Worm (Caenorhabditis elegans) whole organism, early embryonic: Measurements from ENCODE around the gene C35A5.3.
A peak's percentile ranks its signal among the peaks of the same experiment; 100 is the strongest.

ENCODE experiments used
- B0310.2 ChIP-seq: sonication (generic microtip); optimal IDR thresholded peaks from 2 replicates; lab custom pipeline; 2016; ENCODE audit warnings: mild to moderate bottlenecking, missing genetic modification characterization, missing compliant biosample characterization
- F13C5.2 ChIP-seq: sonication (generic microtip); optimal IDR thresholded peaks from 2 replicates; lab custom pipeline; 2017; ENCODE audit warnings: mild to moderate bottlenecking, missing genetic modification characterization, inconsistent platforms, missing compliant biosample characterization
- aly-1 ChIP-seq: sonication (generic microtip); optimal IDR thresholded peaks from 2 replicates; lab custom pipeline; 2016; ENCODE audit warnings: missing genetic modification characterization, missing compliant biosample characterization
- ets-7 ChIP-seq: sonication (generic microtip); optimal IDR thresholded peaks from 2 replicates; lab custom pipeline; 2016; ENCODE audit warnings: missing genotype, missing genetic modification characterization, missing compliant biosample characterization
- flt-1 ChIP-seq: fragments of 200-800 bp; sonication (Bioruptor generic); IDR thresholded peaks from 2 replicates; pipeline ENCODE4 v1.3.6; 2022; ENCODE audit warnings: missing genetic modification characterization, missing compliant biosample characterization
- pes-1 ChIP-seq: fragments of 200-800 bp; sonication (Bioruptor generic); IDR thresholded peaks from 2 replicates; pipeline ENCODE4 v1.3.6; 2022; ENCODE audit warnings: missing genetic modification reagents, missing genetic modification characterization, missing compliant biosample characterization
- scrt-1 ChIP-seq: fragments of 200-800 bp; sonication (Bioruptor generic); IDR thresholded peaks from 2 replicates; pipeline ENCODE4 v1.3.6; 2022; ENCODE audit warnings: missing genetic modification characterization, missing compliant biosample characterization
- sea-1 ChIP-seq: fragments of 200-800 bp; sonication (Bioruptor generic); conservative IDR thresholded peaks from 2 replicates; pipeline ENCODE4 v1.3.6; 2022; ENCODE audit warnings: missing genetic modification characterization, missing compliant biosample characterization
- tbx-11 ChIP-seq: fragments of 200-800 bp; sonication (Bioruptor generic); IDR thresholded peaks from 2 replicates; pipeline ENCODE4 v1.3.6; 2022; ENCODE audit warnings: missing genetic modification characterization, missing compliant biosample characterization
- tbx-37 ChIP-seq: fragments of 200-800 bp; sonication (Bioruptor generic); conservative IDR thresholded peaks from 2 replicates; pipeline ENCODE4 v1.3.6; 2022; ENCODE audit warnings: missing genetic modification reagents, missing genetic modification characterization, missing compliant biosample characterization
- tra-4 ChIP-seq: sonication (generic microtip); optimal IDR thresholded peaks from 2 replicates; lab custom pipeline; 2017; ENCODE audit warnings: missing genetic modification characterization, missing compliant biosample characterization

C35A5.3 gene

DNA sequence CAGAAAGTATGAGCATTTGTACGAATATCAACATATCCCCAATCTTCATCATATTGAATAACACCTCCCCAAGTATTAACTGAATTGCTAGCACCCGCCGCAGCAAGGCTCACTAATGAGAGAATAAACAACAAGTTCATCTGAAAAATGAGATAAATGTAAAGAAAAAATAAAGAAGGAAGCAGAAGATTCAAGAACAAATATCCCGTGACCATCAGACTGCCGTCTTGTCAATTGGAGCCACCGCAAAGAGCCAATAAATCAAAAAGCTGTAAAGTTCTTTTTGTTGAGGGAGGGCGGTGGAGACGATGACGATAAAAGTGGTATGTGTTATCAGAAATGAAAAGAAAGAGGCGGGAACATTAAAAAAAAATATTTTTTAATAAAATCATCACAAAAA, 47.7 kb downstream of the C35A5.3 start, which contains the start of gene Y32F6A.5:
Gene Y32F6A.5 (minus strand): TSS at position 140 of the 400 bp plus-strand sequence.
- TF ChIP-seq B0310.2 (tag; lab: Kevin White, UChicago) (no peak), tra-4 (no peak), pes-1 (GFP tag; lab: Robert Waterston, UW) (no peak), scrt-1 (no peak), ets-7 (tag; lab: Kevin White, UChicago) (no peak), aly-1 (no peak), tbx-37 (GFP tag; lab: Robert Waterston, UW) (no peak), F13C5.2 (tag; lab: Kevin White, UChicago) (no peak), flt-1 (GFP tag; lab: Robert Waterston, UW) (no peak)

DNA sequence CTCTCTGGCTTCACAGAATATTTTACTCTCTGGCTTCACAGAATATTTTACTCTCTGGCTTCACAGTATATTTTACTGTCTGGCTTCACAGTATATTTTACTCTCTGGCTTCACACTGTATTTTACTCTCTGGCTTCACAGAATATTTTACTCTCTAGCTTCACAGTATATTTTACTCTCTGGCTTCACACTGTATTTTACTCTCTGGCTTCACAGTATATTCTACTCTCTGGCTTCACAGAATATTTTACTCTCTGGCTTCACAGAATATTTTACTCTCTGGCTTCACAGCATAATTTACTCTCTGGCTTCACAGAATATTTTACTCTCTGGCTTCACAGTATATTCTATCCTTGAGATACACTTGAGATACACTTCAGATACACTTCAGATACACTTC, 50.8 kb downstream of the C35A5.3 start:
- TF ChIP-seq sea-1 (GFP tag; lab: Robert Waterston, UW), result 0 out of 2 replicates have a peak, but pooled peaks have one; percentile 44
- TF ChIP-seq tbx-11 (GFP tag; lab: Robert Waterston, UW), result peak; percentile 58; the same call in 1 of the 2 replicates
- peak; percentile 77; the same call in 1 of the 2 replicates for TF ChIP-seq tbx-37 (GFP tag; lab: Robert Waterston, UW)
- TF ChIP-seq flt-1 (GFP tag; lab: Robert Waterston, UW), result peak; percentile 71

DNA sequence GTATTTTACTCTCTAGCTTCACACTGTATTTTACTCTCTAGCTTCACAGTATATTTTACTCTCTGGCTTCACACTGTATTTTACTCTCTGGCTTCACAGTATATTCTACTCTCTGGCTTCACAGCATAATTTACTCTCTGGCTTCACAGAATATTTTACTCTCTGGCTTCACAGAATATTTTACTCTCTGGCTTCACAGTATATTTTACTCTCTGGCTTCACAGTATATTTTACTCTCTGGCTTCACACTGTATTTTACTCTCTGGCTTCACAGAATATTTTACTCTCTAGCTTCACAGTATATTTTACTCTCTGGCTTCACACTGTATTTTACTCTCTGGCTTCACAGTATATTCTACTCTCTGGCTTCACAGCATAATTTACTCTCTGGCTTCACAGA, 51.2 kb downstream of the C35A5.3 start:
- peak; percentile 40 for TF ChIP-seq tbx-37 (GFP tag; lab: Robert Waterston, UW)
